Worm (Caenorhabditis elegans) whole organism, L4/young adult: ENCODE results near the gene txbp-3.

Source experiments
- W03F9.2 ChIP-seq: fragments of 150-350 bp; optimal IDR thresholded peaks from 2 replicates; lab custom pipeline; 2014; ENCODE audit warnings: missing biosample characterization, missing genetic modification characterization
- dao-5 ChIP-seq: sonication (generic microtip); optimal IDR thresholded peaks from 2 replicates; lab custom pipeline; 2016; ENCODE audit warnings: missing genotype, missing genetic modification characterization, moderate library complexity, missing compliant biosample characterization

DNA sequence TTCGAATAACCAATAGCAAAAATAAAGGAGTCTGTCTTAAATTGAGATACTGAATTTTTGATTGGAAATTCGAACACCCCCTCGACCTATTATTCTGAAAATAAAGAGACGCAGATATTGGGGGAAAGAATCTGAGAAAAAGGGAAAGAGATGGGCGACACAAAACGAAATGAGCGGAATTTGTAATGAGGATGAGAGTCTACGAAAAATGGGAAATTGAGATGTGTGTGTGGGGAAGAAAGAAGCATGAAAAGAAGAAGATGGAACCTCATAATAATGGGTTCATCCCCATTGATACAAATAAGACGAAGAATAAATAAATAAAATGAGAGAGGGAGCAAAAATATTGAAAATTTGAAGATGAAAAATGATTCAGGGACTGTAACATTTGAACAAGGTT is 38.3 kb upstream of the txbp-3 start, which contains the start of gene cah-1:
- no peak for TF ChIP-seq dao-5
- TF ChIP-seq W03F9.2 (tag; lab: Kevin White, UChicago): no peak
